Worm (Caenorhabditis elegans) whole organism, L2 larva: ENCODE data around the gene srv-34.

Experiments
- C34F6.9 ChIP-seq: fragments of 150-350 bp; optimal IDR thresholded peaks from 2 replicates; lab custom pipeline; 2014; ENCODE audit warnings: missing biosample characterization, missing genetic modification characterization
- F13H6.1 ChIP-seq: sonication (generic microtip); optimal IDR thresholded peaks from 2 replicates; lab custom pipeline; 2016; ENCODE audit warnings: missing genetic modification characterization, missing compliant biosample characterization
- R02D3.7 ChIP-seq: fragments of 150-350 bp; optimal IDR thresholded peaks from 2 replicates; lab custom pipeline; 2014; ENCODE audit warnings: missing biosample characterization, missing genetic modification characterization
- Y55F3AM.14 ChIP-seq: fragments of 200-800 bp; sonication (Bioruptor generic); optimal IDR thresholded peaks from 2 replicates; lab custom pipeline; 2018; ENCODE audit warnings: mild to moderate bottlenecking, missing genetic modification characterization, missing compliant biosample characterization
- ZK546.5 ChIP-seq: sonication (generic microtip); optimal IDR thresholded peaks from 2 replicates; lab custom pipeline; 2017; ENCODE audit warnings: missing biosample characterization, missing genetic modification characterization
- alr-1 ChIP-seq: fragments of 150-350 bp; optimal IDR thresholded peaks from 2 replicates; lab custom pipeline; 2014; ENCODE audit warnings: missing biosample characterization, missing genetic modification characterization
- aly-2 ChIP-seq: fragments of 150-350 bp; optimal IDR thresholded peaks from 2 replicates; lab custom pipeline; 2014; ENCODE audit warnings: missing biosample characterization, missing genetic modification characterization
- ama-1 ChIP-seq: fragments of 150-350 bp; optimal IDR thresholded peaks from 2 replicates; lab custom pipeline; 2018; ENCODE audit warnings: inconsistent platforms
- blmp-1 ChIP-seq: sonication (generic microtip); optimal IDR thresholded peaks from 2 replicates; lab custom pipeline; 2017; ENCODE audit warnings: missing genetic modification characterization, mild to moderate bottlenecking, missing compliant biosample characterization, antibody characterized with exemption, moderate library complexity; ENCODE audit not compliant: insufficient read depth
- ceh-16 ChIP-seq: fragments of 150-350 bp; optimal IDR thresholded peaks from 2 replicates; lab custom pipeline; 2014; ENCODE audit warnings: missing biosample characterization, missing genetic modification characterization
- ceh-82 ChIP-seq: fragments of 150-350 bp; optimal IDR thresholded peaks from 2 replicates; lab custom pipeline; 2014; ENCODE audit warnings: missing biosample characterization, missing genetic modification characterization
- crh-2 ChIP-seq: sonication (generic microtip); optimal IDR thresholded peaks from 2 replicates; lab custom pipeline; 2017; ENCODE audit warnings: missing biosample characterization, missing genetic modification characterization
- dmd-4 ChIP-seq: sonication (generic microtip); optimal IDR thresholded peaks from 2 replicates; lab custom pipeline; 2017; ENCODE audit warnings: missing biosample characterization, missing genetic modification characterization
- egl-27 ChIP-seq: sonication (generic microtip); optimal IDR thresholded peaks from 3 replicates; lab custom pipeline; 2017; ENCODE audit warnings: missing biosample characterization, missing genetic modification reagents, missing genetic modification characterization
- elt-1 ChIP-seq: fragments of 150-350 bp; optimal IDR thresholded peaks from 2 replicates; lab custom pipeline; 2014; ENCODE audit warnings: missing biosample characterization, missing genetic modification characterization
- elt-3 ChIP-seq: sonication (generic microtip); optimal IDR thresholded peaks from 2 replicates; lab custom pipeline; 2017; ENCODE audit warnings: missing biosample characterization, missing genetic modification characterization
- fos-1 ChIP-seq: fragments of 150-350 bp; optimal IDR thresholded peaks from 2 replicates; lab custom pipeline; 2014; ENCODE audit warnings: missing biosample characterization, missing genetic modification characterization
- gmeb-1 ChIP-seq: fragments of 150-350 bp; optimal IDR thresholded peaks from 2 replicates; lab custom pipeline; 2014; ENCODE audit warnings: missing biosample characterization, missing genetic modification characterization
- lin-11 ChIP-seq: fragments of 150-350 bp; sonication (generic microtip); optimal IDR thresholded peaks from 2 replicates; lab custom pipeline; 2014; ENCODE audit warnings: missing biosample characterization, missing genetic modification characterization, inconsistent platforms, mixed read lengths
- lin-13 ChIP-seq: fragments of 150-350 bp; optimal IDR thresholded peaks from 2 replicates; lab custom pipeline; 2014; ENCODE audit warnings: missing biosample characterization, missing genetic modification reagents, missing genetic modification characterization
- lin-39 ChIP-seq: fragments of 150-350 bp; optimal IDR thresholded peaks from 2 replicates; lab custom pipeline; 2014; ENCODE audit warnings: missing biosample characterization, missing genetic modification reagents, missing genetic modification characterization
- lsy-2 ChIP-seq, 2 experiments: fragments of 150-350 bp in 1 of 2; sonication (generic microtip) in 1 of 2; optimal IDR thresholded peaks; 2 replicates each; lab custom pipeline; 2014 to 2017; ENCODE audit warnings: missing biosample characterization in 2 of 2, missing genetic modification characterization in 2 of 2
- mab-5 ChIP-seq: fragments of 150-350 bp; optimal IDR thresholded peaks from 2 replicates; lab custom pipeline; 2014; ENCODE audit warnings: missing biosample characterization, missing genetic modification characterization
- mbf-1 ChIP-seq: sonication (generic microtip); optimal IDR thresholded peaks from 2 replicates; lab custom pipeline; 2017; ENCODE audit warnings: missing biosample characterization, missing genetic modification characterization
- mdl-1 ChIP-seq, 2 experiments: fragments of 150-350 bp in 1 of 2; sonication (generic microtip) in 1 of 2; optimal IDR thresholded peaks; 2 replicates each; lab custom pipeline; 2017; ENCODE audit warnings: missing biosample characterization in 2 of 2, missing genetic modification characterization in 2 of 2
- nhr-10 ChIP-seq: sonication (generic microtip); optimal IDR thresholded peaks from 2 replicates; lab custom pipeline; 2017; ENCODE audit warnings: missing biosample characterization, missing genetic modification characterization
- nhr-11 ChIP-seq: fragments of 150-350 bp; optimal IDR thresholded peaks from 2 replicates; lab custom pipeline; 2014; ENCODE audit warnings: missing biosample characterization, missing genetic modification characterization
- nhr-12 ChIP-seq: fragments of 150-350 bp; optimal IDR thresholded peaks from 2 replicates; lab custom pipeline; 2014; ENCODE audit warnings: missing biosample characterization, missing genetic modification characterization
- nhr-129 ChIP-seq: fragments of 150-350 bp; optimal IDR thresholded peaks from 2 replicates; lab custom pipeline; 2014; ENCODE audit warnings: missing biosample characterization, missing genetic modification characterization
- nhr-21 ChIP-seq: fragments of 150-350 bp; optimal IDR thresholded peaks from 2 replicates; lab custom pipeline; 2014; ENCODE audit warnings: missing biosample characterization, missing genetic modification characterization
- nhr-23 ChIP-seq: fragments of 150-350 bp; optimal IDR thresholded peaks from 2 replicates; lab custom pipeline; 2014; ENCODE audit warnings: missing biosample characterization, missing genetic modification reagents, missing genetic modification characterization
- nhr-237 ChIP-seq: fragments of 150-350 bp; optimal IDR thresholded peaks from 2 replicates; lab custom pipeline; 2014; ENCODE audit warnings: missing biosample characterization, missing genetic modification characterization
- nhr-25 ChIP-seq: fragments of 150-350 bp; sonication (generic microtip); optimal IDR thresholded peaks from 3 replicates; lab custom pipeline; 2014; ENCODE audit warnings: missing biosample characterization, missing genetic modification characterization
- nhr-6 ChIP-seq: fragments of 150-350 bp; optimal IDR thresholded peaks from 2 replicates; lab custom pipeline; 2014; ENCODE audit warnings: missing biosample characterization, missing genetic modification characterization
- nhr-77 ChIP-seq: fragments of 150-350 bp; optimal IDR thresholded peaks from 2 replicates; lab custom pipeline; 2014; ENCODE audit warnings: missing biosample characterization, missing genetic modification characterization
- peb-1 ChIP-seq: fragments of 150-350 bp; optimal IDR thresholded peaks from 2 replicates; lab custom pipeline; 2014; ENCODE audit warnings: missing biosample characterization, missing genetic modification characterization
- sem-4 ChIP-seq: fragments of 150-350 bp; optimal IDR thresholded peaks from 2 replicates; lab custom pipeline; 2014; ENCODE audit warnings: missing biosample characterization, missing genetic modification reagents, missing genetic modification characterization
- skn-1 ChIP-seq: sonication (generic microtip); optimal IDR thresholded peaks from 2 replicates; lab custom pipeline; 2017; ENCODE audit warnings: missing biosample characterization, missing genetic modification characterization
- sma-3 ChIP-seq: sonication (generic microtip); optimal IDR thresholded peaks from 2 replicates; lab custom pipeline; 2016; ENCODE audit warnings: missing genetic modification reagents, missing genetic modification characterization, missing compliant biosample characterization
- sma-9 ChIP-seq, 2 experiments: fragments of 150-350 bp in 1 of 2; sonication (generic microtip) in 1 of 2; optimal IDR thresholded peaks; 2 replicates each; lab custom pipeline; 2014 to 2016; ENCODE audit warnings: missing genetic modification characterization in 2 of 2, mild to moderate bottlenecking in 1 of 2, missing biosample characterization in 1 of 2, missing compliant biosample characterization in 1 of 2, missing genetic modification reagents in 1 of 2, moderate library complexity in 1 of 2
- snpc-4 ChIP-seq: fragments of 150-350 bp; optimal IDR thresholded peaks from 2 replicates; lab custom pipeline; 2014; ENCODE audit warnings: missing biosample characterization, missing genetic modification characterization
- unc-39 ChIP-seq: fragments of 150-350 bp; optimal IDR thresholded peaks from 2 replicates; lab custom pipeline; 2014; ENCODE audit warnings: missing biosample characterization, missing genetic modification characterization
- unc-55 ChIP-seq: fragments of 150-350 bp; sonication (generic microtip); optimal IDR thresholded peaks from 3 replicates; lab custom pipeline; 2014; ENCODE audit warnings: missing biosample characterization, missing genetic modification reagents, missing genetic modification characterization
- unc-62 ChIP-seq: fragments of 150-350 bp; optimal IDR thresholded peaks from 2 replicates; lab custom pipeline; 2014; ENCODE audit warnings: missing biosample characterization, missing genetic modification reagents, missing genetic modification characterization
- zag-1 ChIP-seq: fragments of 150-350 bp; optimal IDR thresholded peaks from 2 replicates; lab custom pipeline; 2014; ENCODE audit warnings: missing biosample characterization, missing genetic modification characterization
- ztf-1 ChIP-seq: fragments of 200-800 bp; sonication (Bioruptor generic); conservative IDR thresholded peaks from 2 replicates; pipeline ENCODE4 v1.3.6; 2022; ENCODE audit warnings: missing genetic modification characterization, missing compliant biosample characterization
- ztf-11 ChIP-seq: sonication (generic microtip); optimal IDR thresholded peaks from 2 replicates; lab custom pipeline; 2017; ENCODE audit warnings: missing biosample characterization, missing genetic modification characterization
- ztf-4 ChIP-seq: fragments of 150-350 bp; optimal IDR thresholded peaks from 2 replicates; lab custom pipeline; 2014; ENCODE audit warnings: missing biosample characterization, missing genetic modification characterization

Gene srv-34

DNA sequence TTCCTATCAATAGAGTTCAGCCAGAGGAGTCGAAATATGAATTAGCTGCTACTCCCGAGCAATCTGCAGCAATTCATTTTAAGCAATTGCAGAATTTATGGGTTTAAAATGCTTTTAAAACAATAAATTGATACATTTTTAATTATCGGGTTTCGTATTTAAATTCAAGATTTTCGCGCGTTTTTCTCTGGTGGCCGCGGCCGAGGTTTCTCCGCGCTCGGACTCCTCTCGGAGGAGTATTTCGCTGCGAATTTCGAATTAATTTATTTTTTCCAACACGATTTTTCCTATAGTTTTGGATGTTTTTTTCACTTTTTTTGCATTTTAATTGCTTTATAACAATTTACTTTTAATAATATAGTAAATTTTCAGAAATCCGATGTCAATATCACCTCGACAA, 26.9 kb upstream of the srv-34 start, which contains the start of gene F13A7.14:
TSS of gene F13A7.14 (plus strand) at position 373 of the 400 bp plus-strand sequence.
- TF ChIP-seq ZK546.5 (tag; lab: Kevin White, UChicago): no peak
- TF ChIP-seq nhr-12 (tag; lab: Kevin White, UChicago): no peak
- no peak for TF ChIP-seq nhr-11
- no peak for TF ChIP-seq elt-3
- TF ChIP-seq R02D3.7 (tag; lab: Kevin White, UChicago): peak; percentile 33
- TF ChIP-seq nhr-25 (tag; lab: Kevin White, UChicago): peak; percentile 68
- no peak for TF ChIP-seq ama-1
- TF ChIP-seq unc-55 (GFP tag; lab: Kevin White, UChicago): peak; percentile 85
- TF ChIP-seq alr-1 (tag; lab: Kevin White, UChicago): no peak
- TF ChIP-seq F13H6.1 (tag; lab: Kevin White, UChicago): peak; percentile 80
- TF ChIP-seq crh-2 (tag; lab: Kevin White, UChicago): peak; percentile 75
- TF ChIP-seq nhr-6: no peak
- TF ChIP-seq mab-5 (tag; lab: Kevin White, UChicago): peak; percentile 41
- TF ChIP-seq nhr-237 (tag; lab: Kevin White, UChicago): no peak
- no peak for TF ChIP-seq unc-39 (tag; lab: Kevin White, UChicago)
- TF ChIP-seq C34F6.9 (tag; lab: Kevin White, UChicago): peak; percentile 72
- no peak for TF ChIP-seq nhr-23 (tag; lab: Kevin White, UChicago)
- peak; percentile 77 for TF ChIP-seq ceh-16 (tag; lab: Kevin White, UChicago)
- no peak for TF ChIP-seq snpc-4 (tag; lab: Kevin White, UChicago)
- no peak for TF ChIP-seq peb-1 (tag; lab: Kevin White, UChicago)
- TF ChIP-seq ceh-82: no peak
- TF ChIP-seq unc-62 (GFP tag; lab: Kevin White, UChicago): no peak
- TF ChIP-seq lin-11 (tag; lab: Kevin White, UChicago): peak; percentile 64
- no peak for TF ChIP-seq Y55F3AM.14 (GFP tag; lab: Kevin White, UChicago)
- no peak for TF ChIP-seq lin-39 (tag; lab: Kevin White, UChicago)
- TF ChIP-seq gmeb-1 (tag; lab: Kevin White, UChicago): peak; percentile 97
- TF ChIP-seq egl-27 (tag; lab: Kevin White, UChicago): peak; percentile 61
- TF ChIP-seq lsy-2 (tag; optimal IDR thresholded peaks at IDR 0.05; lab: Kevin White, UChicago): peak; percentile 58 to 83
- TF ChIP-seq mdl-1 (tag; optimal IDR thresholded peaks at IDR 0.05; lab: Kevin White, UChicago): no peak
- TF ChIP-seq ztf-11 (tag; lab: Kevin White, UChicago): no peak
- TF ChIP-seq nhr-77 (tag; lab: Kevin White, UChicago): no peak
- no peak for TF ChIP-seq nhr-129 (tag; lab: Kevin White, UChicago)
- TF ChIP-seq mbf-1 (tag; lab: Kevin White, UChicago): no peak
- peak; percentile 94 for TF ChIP-seq sma-9 (GFP tag; optimal IDR thresholded peaks at IDR 0.05; lab: Kevin White, UChicago)
- no peak for TF ChIP-seq sma-9 (tag; optimal IDR thresholded peaks at IDR 0.05; lab: Kevin White, UChicago)
- no peak for TF ChIP-seq elt-1 (tag; lab: Kevin White, UChicago)
- TF ChIP-seq lin-13 (GFP tag; lab: Kevin White, UChicago): peak; percentile 79
- peak; percentile 40 for TF ChIP-seq nhr-10 (tag; lab: Kevin White, UChicago)
- no peak for TF ChIP-seq dmd-4 (tag; lab: Kevin White, UChicago)
- peak; percentile 16 for TF ChIP-seq blmp-1
- TF ChIP-seq ztf-1 (GFP tag; lab: Robert Waterston, UW): no peak
- peak; percentile 58 for TF ChIP-seq sem-4 (tag; lab: Kevin White, UChicago)
- peak; percentile 89 for TF ChIP-seq sma-3 (GFP tag; lab: Kevin White, UChicago)
- peak; percentile 4 for TF ChIP-seq fos-1
- TF ChIP-seq nhr-21: peak; percentile 76
- TF ChIP-seq skn-1 (tag; lab: Kevin White, UChicago): no peak
- TF ChIP-seq ztf-4: peak; percentile 28
- TF ChIP-seq aly-2 (tag; lab: Kevin White, UChicago): no peak
- no peak for TF ChIP-seq zag-1 (tag; lab: Kevin White, UChicago)
- TF ChIP-seq, all 48 proteins: peak for 21
